Worm (Caenorhabditis elegans): ENCODE measurements around the gene C08D8.7.

The C08D8.7 gene

DNA sequence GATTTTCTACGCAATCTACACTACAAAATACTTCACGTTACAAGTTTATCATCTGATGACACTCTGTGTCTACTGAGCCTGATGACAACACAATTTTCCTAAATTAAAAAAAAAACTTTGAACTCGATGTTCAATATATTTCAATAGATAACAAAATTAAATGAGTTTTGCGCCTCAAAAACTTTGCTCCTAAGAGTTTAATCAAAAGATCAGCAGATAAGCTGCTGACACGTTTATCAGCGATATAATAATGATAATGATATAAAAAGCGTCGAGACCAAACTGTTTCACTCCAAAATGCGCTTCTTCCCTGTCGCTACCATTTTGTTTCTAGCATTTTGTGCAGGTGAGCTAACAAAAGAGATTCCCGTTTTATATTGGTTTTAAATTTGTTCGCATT lies 33.3 kb upstream of the C08D8.7 start, which contains the start of gene clec-218:
Gene clec-218, plus strand, starts transcription at position 262 of the 400 bp plus-strand sequence.
- TF ChIP-seq T22C8.4 (GFP tag; IDR thresholded peaks at IDR 0.05) (no peak), med-1 (GFP tag; optimal IDR thresholded peaks at IDR 0.05; ENCODE audit: insufficient read depth) (no peak), ref-1 (GFP tag; conservative IDR thresholded peaks at IDR 0.05) (no peak), flt-1 (GFP tag; IDR thresholded peaks at IDR 0.05) (no peak), klf-2 (GFP tag; conservative IDR thresholded peaks at IDR 0.05) (no peak), ztf-29 (GFP tag; IDR thresholded peaks at IDR 0.05) (no peak), ztf-23 (GFP tag; IDR thresholded peaks at IDR 0.05) (no peak), cog-1 (tag; optimal IDR thresholded peaks at IDR 0.05) (no peak), tab-1 (GFP tag; IDR thresholded peaks at IDR 0.05) (no peak)

DNA sequence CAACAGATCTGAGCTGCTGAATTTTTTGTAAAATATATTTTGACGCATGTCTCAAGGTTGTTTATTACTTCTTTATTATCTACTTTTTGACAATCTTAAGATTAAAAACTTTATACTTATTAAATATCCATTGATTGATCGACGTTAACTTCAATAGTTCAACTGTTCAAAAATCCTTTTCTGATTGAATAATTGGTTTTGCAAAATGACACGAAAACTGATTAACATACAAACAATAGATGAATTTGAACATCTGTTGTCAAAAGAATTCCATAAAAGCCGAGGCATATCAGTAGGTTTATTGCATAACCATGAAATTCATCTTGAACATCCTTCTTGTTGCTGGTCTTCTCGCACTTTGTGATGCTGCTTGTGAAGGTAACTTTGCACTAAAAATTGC lies 29.8 kb upstream of the C08D8.7 start, which contains the start of gene W02D7.12:
Gene W02D7.12, plus strand, starts transcription at position 301 of the 400 bp plus-strand sequence.
- no peak for TF ChIP-seq flt-1 (GFP tag; IDR thresholded peaks at IDR 0.05)
- TF ChIP-seq klf-2 (GFP tag; conservative IDR thresholded peaks at IDR 0.05) = no peak
- no peak for TF ChIP-seq cog-1 (tag; optimal IDR thresholded peaks at IDR 0.05)
- no peak for TF ChIP-seq ztf-29 (GFP tag; IDR thresholded peaks at IDR 0.05)
- no peak for TF ChIP-seq T22C8.4 (GFP tag; IDR thresholded peaks at IDR 0.05)
- TF ChIP-seq ztf-23 (GFP tag; IDR thresholded peaks at IDR 0.05) = no peak
- TF ChIP-seq ref-1 (GFP tag; conservative IDR thresholded peaks at IDR 0.05) = no peak
- TF ChIP-seq med-1 (GFP tag; optimal IDR thresholded peaks at IDR 0.05; ENCODE audit: insufficient read depth) = no peak
- no peak for TF ChIP-seq tab-1 (GFP tag; IDR thresholded peaks at IDR 0.05)

DNA sequence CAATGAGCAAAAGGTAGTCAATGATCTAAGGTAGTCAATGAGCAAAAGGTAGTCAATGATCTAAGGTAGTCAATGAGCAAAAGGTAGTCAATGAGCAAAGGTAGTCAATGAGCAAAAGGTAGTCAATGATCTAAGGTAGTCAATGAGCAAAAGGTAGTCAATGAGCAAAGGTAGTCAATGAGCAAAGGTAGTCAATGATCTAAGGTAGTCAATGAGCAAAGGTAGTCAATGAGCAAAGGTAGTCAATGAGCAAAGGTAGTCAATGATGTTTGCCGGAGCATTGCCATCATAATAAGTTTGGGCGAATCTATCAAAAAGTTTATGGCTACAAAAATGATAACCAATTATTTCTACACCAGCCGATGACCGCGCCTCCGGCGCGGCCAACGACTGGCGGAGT lies 26.2 kb upstream of the C08D8.7 start:
- TF ChIP-seq klf-2 (GFP tag; conservative IDR thresholded peaks at IDR 0.05) (peak; percentile 75), flt-1 (GFP tag; IDR thresholded peaks at IDR 0.05) (peak; percentile 56), ztf-23 (GFP tag; IDR thresholded peaks at IDR 0.05) (peak; percentile 24; the same call in 1 of the 2 replicates), tab-1 (GFP tag; IDR thresholded peaks at IDR 0.05) (peak; percentile 44; the same call in 1 of the 2 replicates)

DNA sequence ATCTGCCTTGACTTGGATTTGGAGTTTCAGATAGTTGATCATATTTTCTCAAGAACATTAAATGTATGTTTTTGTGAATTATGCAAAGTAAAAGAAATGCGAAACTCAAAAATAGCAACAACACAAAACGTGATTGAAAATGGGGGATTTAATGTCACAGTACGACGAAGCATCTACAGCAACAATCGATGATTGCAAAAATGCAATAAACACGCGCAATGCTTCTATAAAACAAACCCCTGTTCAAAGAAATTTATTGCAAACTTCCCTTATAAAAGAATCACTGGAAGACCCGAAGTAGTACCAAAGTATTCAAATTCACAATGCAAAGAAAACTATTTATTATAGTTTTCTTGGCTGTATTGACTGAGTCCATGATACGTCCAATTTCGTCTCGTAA lies 22.9 kb upstream of the C08D8.7 start, which contains the start of gene clec-219:
Gene clec-219, plus strand, starts transcription at position 301 of the 400 bp plus-strand sequence.
- no peak for TF ChIP-seq T22C8.4 (GFP tag; IDR thresholded peaks at IDR 0.05)
- TF ChIP-seq med-1 (GFP tag; optimal IDR thresholded peaks at IDR 0.05; ENCODE audit: insufficient read depth) = no peak
- no peak for TF ChIP-seq tab-1 (GFP tag; IDR thresholded peaks at IDR 0.05)
- no peak for TF ChIP-seq ref-1 (GFP tag; conservative IDR thresholded peaks at IDR 0.05)
- no peak for TF ChIP-seq ztf-29 (GFP tag; IDR thresholded peaks at IDR 0.05)
- TF ChIP-seq cog-1 (tag; optimal IDR thresholded peaks at IDR 0.05) = no peak
- no peak for TF ChIP-seq flt-1 (GFP tag; IDR thresholded peaks at IDR 0.05)
- TF ChIP-seq klf-2 (GFP tag; conservative IDR thresholded peaks at IDR 0.05) = no peak
- no peak for TF ChIP-seq ztf-23 (GFP tag; IDR thresholded peaks at IDR 0.05)

DNA sequence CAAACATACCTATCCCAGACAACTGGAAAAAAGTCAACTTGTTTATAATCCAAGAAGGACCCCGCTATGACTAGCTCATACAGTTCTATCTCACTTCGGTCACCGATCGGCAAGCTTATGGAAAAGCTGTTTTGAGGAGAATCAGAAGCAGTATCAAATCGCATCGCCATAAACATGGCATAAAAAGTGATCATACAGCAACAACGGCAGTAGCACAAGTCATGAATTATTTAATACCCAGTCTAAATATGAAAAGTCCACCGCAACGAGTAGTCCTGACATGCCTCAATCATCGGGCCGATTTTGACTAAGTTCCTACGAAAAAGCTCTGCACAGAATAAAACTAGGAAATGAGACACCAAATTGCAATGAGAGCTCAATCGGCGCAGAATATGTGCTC lies 17.5 kb upstream of the C08D8.7 start:
- TF ChIP-seq klf-2 (GFP tag; conservative IDR thresholded peaks at IDR 0.05) (no peak), T22C8.4 (GFP tag; IDR thresholded peaks at IDR 0.05) (no peak), ztf-29 (GFP tag; IDR thresholded peaks at IDR 0.05) (no peak), flt-1 (GFP tag; IDR thresholded peaks at IDR 0.05) (no peak), tab-1 (GFP tag; IDR thresholded peaks at IDR 0.05) (no peak), cog-1 (tag; optimal IDR thresholded peaks at IDR 0.05) (no peak)

DNA sequence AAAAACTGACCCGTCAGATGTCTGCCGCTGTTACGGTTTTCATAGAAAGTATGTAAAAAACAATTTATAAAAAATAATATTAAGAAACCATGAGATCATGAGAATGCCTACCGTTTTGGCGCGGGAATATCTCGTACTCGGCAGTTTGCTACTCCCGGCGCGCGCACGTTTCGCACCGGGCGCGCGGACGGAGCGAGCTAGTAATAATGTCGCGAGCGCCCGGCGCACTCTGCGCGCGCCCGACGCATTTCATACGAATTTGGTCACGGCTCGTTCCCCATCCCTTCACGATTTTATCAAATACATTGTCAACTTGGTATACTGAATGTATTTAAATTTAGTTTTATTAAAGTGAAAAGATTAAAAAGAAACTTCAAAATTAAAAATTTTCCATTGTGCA lies 15.1 kb upstream of the C08D8.7 start:
- TF ChIP-seq tab-1 (GFP tag; IDR thresholded peaks at IDR 0.05) = no peak
- TF ChIP-seq flt-1 (GFP tag; IDR thresholded peaks at IDR 0.05) = no peak
- TF ChIP-seq cog-1 (tag; optimal IDR thresholded peaks at IDR 0.05) = no peak
- no peak for TF ChIP-seq T22C8.4 (GFP tag; IDR thresholded peaks at IDR 0.05)
- TF ChIP-seq ztf-29 (GFP tag; IDR thresholded peaks at IDR 0.05) = no peak
- no peak for TF ChIP-seq med-1 (GFP tag; optimal IDR thresholded peaks at IDR 0.05; ENCODE audit: insufficient read depth)
- no peak for TF ChIP-seq ztf-23 (GFP tag; IDR thresholded peaks at IDR 0.05)
- no peak for TF ChIP-seq klf-2 (GFP tag; conservative IDR thresholded peaks at IDR 0.05)
- TF ChIP-seq ref-1 (GFP tag; conservative IDR thresholded peaks at IDR 0.05) = no peak

DNA sequence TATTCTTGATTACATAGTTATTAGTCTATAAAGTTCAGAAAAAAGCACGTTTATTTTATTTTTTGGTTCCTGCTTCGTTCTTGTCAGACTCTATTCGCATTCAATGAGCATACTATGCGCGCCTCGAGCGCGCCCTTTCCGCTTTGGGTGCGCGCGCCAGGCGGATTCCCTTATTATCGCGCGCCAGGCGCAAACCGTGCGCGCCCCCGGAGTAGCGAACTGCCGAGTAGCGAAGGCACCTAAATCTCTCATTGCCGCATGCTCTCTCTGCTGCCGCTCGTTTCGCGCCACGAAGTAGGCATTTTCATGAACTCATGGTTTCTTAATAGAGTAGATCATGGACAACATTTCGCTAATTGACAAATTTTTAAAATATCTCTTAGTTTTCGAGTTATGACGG lies 13.9 kb upstream of the C08D8.7 start:
- TF ChIP-seq ref-1 (GFP tag; conservative IDR thresholded peaks at IDR 0.05) (no peak), med-1 (GFP tag; optimal IDR thresholded peaks at IDR 0.05; ENCODE audit: insufficient read depth) (no peak), T22C8.4 (GFP tag; IDR thresholded peaks at IDR 0.05) (no peak)

DNA sequence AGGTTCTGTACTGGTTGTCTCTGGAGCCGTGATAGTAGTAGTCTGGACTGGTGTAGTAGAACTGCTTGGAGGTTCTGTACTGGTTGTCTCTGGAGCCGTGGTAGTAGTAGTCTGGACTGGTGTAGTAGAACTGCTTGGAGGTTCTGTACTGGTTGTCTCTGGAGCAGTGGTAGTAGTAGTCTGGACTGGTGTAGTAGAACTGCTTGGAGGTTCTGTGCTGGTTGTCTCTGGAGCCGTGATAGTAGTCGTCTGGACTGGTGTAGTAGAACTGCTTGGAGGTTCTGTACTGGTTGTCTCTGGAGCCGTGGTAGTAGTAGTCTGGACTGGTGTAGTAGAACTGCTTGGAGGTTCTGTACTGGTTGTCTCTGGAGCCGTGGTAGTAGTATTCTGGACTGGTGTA lies 11.6 kb upstream of the C08D8.7 start:
- TF ChIP-seq ref-1 (GFP tag; conservative IDR thresholded peaks at IDR 0.05) (0 out of 2 replicates have a peak, but pooled peaks have one; percentile 30), flt-1 (GFP tag; IDR thresholded peaks at IDR 0.05) (0 out of 2 replicates have a peak, but pooled peaks have one; percentile 57)

DNA sequence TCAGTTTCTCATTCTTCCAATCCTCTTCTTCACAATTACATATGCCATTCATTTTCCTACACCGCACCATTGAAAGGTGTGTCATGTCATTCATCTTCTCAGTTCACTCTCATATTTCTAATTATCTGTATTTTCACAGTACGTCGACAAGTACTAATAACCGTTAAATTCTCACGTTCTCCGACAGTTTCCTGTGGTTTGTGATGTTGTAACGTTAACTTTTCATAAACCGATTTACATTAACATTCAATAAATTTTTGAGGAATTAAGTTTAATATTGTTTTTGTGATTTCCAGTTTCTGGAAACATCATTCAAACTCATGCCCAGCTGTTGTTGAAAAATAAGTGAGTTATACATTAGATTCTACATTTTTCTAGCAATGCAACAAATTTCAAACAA lies 6.7 kb upstream of the C08D8.7 start, which contains the start of gene tmd-2:
Gene tmd-2, plus strand, starts transcription at position 301 of the 400 bp plus-strand sequence.
- TF ChIP-seq ref-1 (GFP tag; conservative IDR thresholded peaks at IDR 0.05) (no peak), ztf-29 (GFP tag; IDR thresholded peaks at IDR 0.05) (no peak), cog-1 (tag; optimal IDR thresholded peaks at IDR 0.05) (no peak), flt-1 (GFP tag; IDR thresholded peaks at IDR 0.05) (no peak)

DNA sequence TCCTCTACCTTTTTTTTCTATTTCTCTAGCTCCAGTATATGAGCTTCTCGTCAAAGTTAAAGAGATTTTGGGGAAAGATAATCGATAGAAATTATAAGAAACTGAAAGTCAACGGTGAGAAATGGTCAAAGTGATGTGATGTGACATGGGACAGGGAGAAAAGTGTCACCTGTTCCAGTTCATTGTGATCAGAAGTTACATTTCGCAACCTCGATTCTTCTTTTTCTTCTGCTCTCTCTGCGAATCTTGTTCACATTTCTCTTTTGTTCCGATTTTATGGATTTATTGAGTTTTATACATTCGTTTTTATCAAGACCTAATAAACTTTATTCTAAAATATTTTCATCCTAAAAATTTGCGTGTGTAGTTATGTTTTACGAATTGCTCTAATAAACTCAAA lies 5.4 kb upstream of the C08D8.7 start:
- no peak for TF ChIP-seq ref-1 (GFP tag; conservative IDR thresholded peaks at IDR 0.05)
- no peak for TF ChIP-seq tab-1 (GFP tag; IDR thresholded peaks at IDR 0.05)
- no peak for TF ChIP-seq ztf-29 (GFP tag; IDR thresholded peaks at IDR 0.05)
- TF ChIP-seq ztf-23 (GFP tag; IDR thresholded peaks at IDR 0.05) = no peak
- no peak for TF ChIP-seq klf-2 (GFP tag; conservative IDR thresholded peaks at IDR 0.05)
- no peak for TF ChIP-seq cog-1 (tag; optimal IDR thresholded peaks at IDR 0.05)
- no peak for TF ChIP-seq T22C8.4 (GFP tag; IDR thresholded peaks at IDR 0.05)
- TF ChIP-seq flt-1 (GFP tag; IDR thresholded peaks at IDR 0.05) = no peak
- no peak for TF ChIP-seq med-1 (GFP tag; optimal IDR thresholded peaks at IDR 0.05; ENCODE audit: insufficient read depth)

DNA sequence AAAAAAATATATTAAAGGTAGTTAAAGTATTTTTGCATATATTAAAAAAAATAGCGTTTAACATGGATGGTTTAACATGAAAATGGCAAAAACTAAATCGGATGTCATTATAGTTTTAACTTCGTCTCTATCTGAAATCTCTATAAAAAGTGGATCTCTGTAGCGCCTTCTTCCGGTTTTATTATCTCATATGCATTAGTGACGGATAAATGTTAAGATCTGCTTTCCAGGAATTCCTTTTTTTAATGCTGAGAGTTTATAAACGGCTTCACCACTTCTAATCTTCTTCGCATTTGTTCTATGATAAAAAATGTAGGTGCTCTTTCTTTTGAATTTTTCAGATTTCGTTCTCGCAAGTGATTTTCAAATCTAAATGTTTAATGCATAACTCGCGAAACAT lies 1.4 kb downstream of the C08D8.7 start:
- TF ChIP-seq ztf-23 (GFP tag; IDR thresholded peaks at IDR 0.05) = no peak
- no peak for TF ChIP-seq tab-1 (GFP tag; IDR thresholded peaks at IDR 0.05)
- no peak for TF ChIP-seq ztf-29 (GFP tag; IDR thresholded peaks at IDR 0.05)
- no peak for TF ChIP-seq klf-2 (GFP tag; conservative IDR thresholded peaks at IDR 0.05)
- no peak for TF ChIP-seq ref-1 (GFP tag; conservative IDR thresholded peaks at IDR 0.05)
- no peak for TF ChIP-seq flt-1 (GFP tag; IDR thresholded peaks at IDR 0.05)
- no peak for TF ChIP-seq cog-1 (tag; optimal IDR thresholded peaks at IDR 0.05)
- TF ChIP-seq med-1 (GFP tag; optimal IDR thresholded peaks at IDR 0.05; ENCODE audit: insufficient read depth) = no peak
- TF ChIP-seq T22C8.4 (GFP tag; IDR thresholded peaks at IDR 0.05) = no peak

All from whole organism, midembryonic.